Worm (Caenorhabditis elegans) whole organism, young adult: ENCODE results near the gene C27B7.9.

Experiments
- B0019.2 ChIP-seq: fragments of 200-800 bp; sonication (Bioruptor generic); conservative IDR thresholded peaks from 2 replicates; pipeline ENCODE4 v1.3.6; 2022; ENCODE audit warnings: missing genetic modification reagents, missing genetic modification characterization, missing compliant biosample characterization
- C17E4.6 ChIP-seq: fragments of 200-800 bp; sonication (Bioruptor generic); IDR thresholded peaks from 2 replicates; pipeline ENCODE4 v1.3.6; 2022; ENCODE audit warnings: missing genetic modification reagents, missing genetic modification characterization, missing compliant biosample characterization
- F23B12.7 ChIP-seq: sonication (generic microtip); optimal IDR thresholded peaks from 2 replicates; lab custom pipeline; 2017; ENCODE audit warnings: missing genetic modification characterization, mild to moderate bottlenecking, missing compliant biosample characterization, antibody characterized with exemption, moderate library complexity; ENCODE audit not compliant: insufficient read depth
- F33H1.4 ChIP-seq: fragments of 200-800 bp; sonication (Bioruptor generic); IDR thresholded peaks from 2 replicates; pipeline ENCODE4 v1.3.6; 2022; ENCODE audit warnings: missing genetic modification reagents, missing genetic modification characterization, missing compliant biosample characterization
- K12H6.12 ChIP-seq: fragments of 200-800 bp; sonication (Bioruptor generic); optimal IDR thresholded peaks from 2 replicates; lab custom pipeline; 2018; ENCODE audit warnings: mild to moderate bottlenecking, missing genetic modification characterization, missing compliant biosample characterization
- T26A5.8 ChIP-seq: sonication (generic microtip); optimal IDR thresholded peaks from 2 replicates; lab custom pipeline; 2016; ENCODE audit warnings: missing genetic modification characterization, missing compliant biosample characterization
- Y53G8AR.9 ChIP-seq: fragments of 200-800 bp; sonication (Bioruptor generic); conservative IDR thresholded peaks from 2 replicates; pipeline ENCODE4 v1.3.6; 2022; ENCODE audit warnings: missing genetic modification reagents, missing genetic modification characterization, missing compliant biosample characterization
- Y56A3A.18 ChIP-seq: fragments of 200-800 bp; sonication (Bioruptor generic); IDR thresholded peaks from 2 replicates; pipeline ENCODE4 v1.3.6; 2022; ENCODE audit warnings: missing genetic modification reagents, missing genetic modification characterization, missing compliant biosample characterization
- Y67H2A.10 ChIP-seq: fragments of 200-800 bp; sonication (Bioruptor generic); conservative IDR thresholded peaks from 2 replicates; pipeline ENCODE4 v1.3.6; 2022; ENCODE audit warnings: missing genetic modification reagents, missing genetic modification characterization, missing compliant biosample characterization
- Y95B8A.8 ChIP-seq: fragments of 200-800 bp; sonication (Bioruptor generic); IDR thresholded peaks from 2 replicates; pipeline ENCODE4 v1.3.6; 2022; ENCODE audit warnings: missing genetic modification reagents, missing genetic modification characterization, missing compliant biosample characterization
- ama-1 ChIP-seq, 3 experiments: fragments of 150-350 bp in 1 of 3; sonication (generic microtip) in 2 of 3; optimal IDR thresholded peaks; 2 replicates each; lab custom pipeline; 2014 to 2018; ENCODE audit warnings: missing biosample characterization in 2 of 3, missing genetic modification characterization in 2 of 3, missing genetic modification reagents in 2 of 3
- aptf-2 ChIP-seq: fragments of 200-800 bp; sonication (Bioruptor generic); conservative IDR thresholded peaks from 2 replicates; pipeline ENCODE4 v1.3.6; 2022; ENCODE audit warnings: missing genetic modification reagents, missing genetic modification characterization, missing compliant biosample characterization
- aptf-3 ChIP-seq: fragments of 200-800 bp; sonication (Bioruptor generic); IDR thresholded peaks from 2 replicates; pipeline ENCODE4 v1.3.6; 2022; ENCODE audit warnings: missing genetic modification characterization, missing compliant biosample characterization
- atf-7 ChIP-seq: sonication (generic microtip); optimal IDR thresholded peaks from 2 replicates; lab custom pipeline; 2017; ENCODE audit warnings: mild to moderate bottlenecking, missing genetic modification characterization, missing compliant biosample characterization
- athp-1 ChIP-seq: sonication (generic microtip); optimal IDR thresholded peaks from 2 replicates; lab custom pipeline; 2017; ENCODE audit warnings: mild to moderate bottlenecking, missing genetic modification characterization, missing compliant biosample characterization
- ceh-40 ChIP-seq: fragments of 200-800 bp; sonication (Bioruptor generic); IDR thresholded peaks from 2 replicates; pipeline ENCODE4 v1.3.6; 2022; ENCODE audit warnings: missing genetic modification characterization, missing compliant biosample characterization
- chd-7 ChIP-seq: sonication (generic microtip); optimal IDR thresholded peaks from 2 replicates; lab custom pipeline; 2016; ENCODE audit warnings: mild to moderate bottlenecking, missing genetic modification characterization, moderate library complexity, missing compliant biosample characterization
- die-1 ChIP-seq: sonication (generic microtip); optimal IDR thresholded peaks from 2 replicates; lab custom pipeline; 2016; ENCODE audit warnings: missing genotype, mild to moderate bottlenecking, missing genetic modification characterization, missing compliant biosample characterization
- dox-1 ChIP-seq: fragments of 200-800 bp; sonication (Bioruptor generic); IDR thresholded peaks from 2 replicates; pipeline ENCODE4 v1.3.6; 2022; ENCODE audit warnings: missing genetic modification reagents, missing genetic modification characterization, missing compliant biosample characterization
- efl-1 ChIP-seq: fragments of 150-350 bp; optimal IDR thresholded peaks from 2 replicates; lab custom pipeline; 2014; ENCODE audit warnings: missing biosample characterization, missing genetic modification reagents, missing genetic modification characterization
- egl-18 ChIP-seq: fragments of 200-800 bp; sonication (Bioruptor generic); IDR thresholded peaks from 2 replicates; pipeline ENCODE4 v1.3.6; 2022; ENCODE audit warnings: missing genetic modification reagents, missing genetic modification characterization, missing compliant biosample characterization
- egl-44 ChIP-seq: fragments of 200-800 bp; sonication (Bioruptor generic); IDR thresholded peaks from 2 replicates; pipeline ENCODE4 v1.3.6; 2022; ENCODE audit warnings: missing genetic modification reagents, missing genetic modification characterization, missing compliant biosample characterization
- egrh-3 ChIP-seq: fragments of 200-800 bp; sonication (Bioruptor generic); IDR thresholded peaks from 2 replicates; pipeline ENCODE4 v1.3.6; 2022; ENCODE audit warnings: missing genetic modification reagents, missing genetic modification characterization, missing compliant biosample characterization
- ets-4 ChIP-seq: fragments of 200-800 bp; sonication (Bioruptor generic); optimal IDR thresholded peaks from 2 replicates; lab custom pipeline; 2018; ENCODE audit warnings: mild to moderate bottlenecking, missing genetic modification characterization, missing compliant biosample characterization
- hlh-12 ChIP-seq: sonication (generic microtip); optimal IDR thresholded peaks from 2 replicates; lab custom pipeline; 2016; ENCODE audit warnings: missing genetic modification characterization, missing compliant biosample characterization
- hmg-20 ChIP-seq: fragments of 200-800 bp; sonication (Bioruptor generic); IDR thresholded peaks from 2 replicates; pipeline ENCODE4 v1.3.6; 2022; ENCODE audit warnings: missing genetic modification reagents, missing genetic modification characterization, missing compliant biosample characterization
- lag-1 ChIP-seq: fragments of 200-800 bp; sonication (Bioruptor generic); IDR thresholded peaks from 2 replicates; pipeline ENCODE4 v1.3.6; 2022; ENCODE audit warnings: missing genetic modification reagents, missing genetic modification characterization, missing compliant biosample characterization
- let-607 ChIP-seq, 2 experiments: fragments of 200-800 bp in 1 of 2; sonication (Bioruptor generic) in 1 of 2; sonication (generic microtip) in 1 of 2; optimal IDR thresholded peaks; 2 replicates each; lab custom pipeline; 2016 to 2018; ENCODE audit warnings: mild to moderate bottlenecking in 2 of 2, missing compliant biosample characterization in 2 of 2, missing genetic modification characterization in 2 of 2, moderate library complexity in 2 of 2, missing genotype in 1 of 2
- lin-26 ChIP-seq: fragments of 200-800 bp; sonication (Bioruptor generic); IDR thresholded peaks from 2 replicates; pipeline ENCODE4 v1.3.6; 2022; ENCODE audit warnings: missing genetic modification reagents, missing genetic modification characterization, missing compliant biosample characterization
- lin-40 ChIP-seq: sonication (generic microtip); optimal IDR thresholded peaks from 2 replicates; lab custom pipeline; 2016; ENCODE audit warnings: missing genetic modification characterization, mild to moderate bottlenecking, missing compliant biosample characterization, missing genotype, missing genetic modification reagents
- lin-54 ChIP-seq: fragments of 200-800 bp; sonication (Bioruptor generic); optimal IDR thresholded peaks from 2 replicates; lab custom pipeline; 2018; ENCODE audit warnings: mild to moderate bottlenecking, missing genetic modification characterization, missing compliant biosample characterization
- lsl-1 ChIP-seq: fragments of 200-800 bp; sonication (Bioruptor generic); optimal IDR thresholded peaks from 2 replicates; lab custom pipeline; 2018; ENCODE audit warnings: mild to moderate bottlenecking, missing genetic modification characterization, moderate library complexity, missing compliant biosample characterization
- madf-8 ChIP-seq: fragments of 200-800 bp; sonication (Bioruptor generic); conservative IDR thresholded peaks from 2 replicates; pipeline ENCODE4 v1.3.6; 2022; ENCODE audit warnings: missing genetic modification reagents, missing genetic modification characterization, missing compliant biosample characterization
- mxl-1 ChIP-seq: sonication (generic microtip); optimal IDR thresholded peaks from 2 replicates; lab custom pipeline; 2016; ENCODE audit warnings: missing genetic modification characterization, missing compliant biosample characterization
- nfyb-1 ChIP-seq: fragments of 200-800 bp; sonication (Bioruptor generic); IDR thresholded peaks from 2 replicates; pipeline ENCODE4 v1.3.6; 2022; ENCODE audit warnings: missing genetic modification reagents, missing genetic modification characterization, missing compliant biosample characterization
- nhr-90 ChIP-seq: sonication (generic microtip); optimal IDR thresholded peaks from 2 replicates; lab custom pipeline; 2016; ENCODE audit warnings: missing genotype, mild to moderate bottlenecking, missing genetic modification characterization, missing compliant biosample characterization
- pbrm-1 ChIP-seq: fragments of 200-800 bp; sonication (Bioruptor generic); IDR thresholded peaks from 2 replicates; pipeline ENCODE4 v1.3.6; 2022; ENCODE audit warnings: missing genetic modification reagents, missing genetic modification characterization, missing compliant biosample characterization
- sdz-38 ChIP-seq: sonication (generic microtip); optimal IDR thresholded peaks from 2 replicates; lab custom pipeline; 2016; ENCODE audit warnings: missing genotype, missing genetic modification characterization, missing compliant biosample characterization
- snpc-1.3 ChIP-seq: sonication (generic microtip); optimal IDR thresholded peaks from 2 replicates; lab custom pipeline; 2017; ENCODE audit warnings: missing genetic modification characterization, mild to moderate bottlenecking, missing compliant biosample characterization, antibody characterized with exemption, moderate library complexity, missing genotype, missing genetic modification reagents; ENCODE audit not compliant: insufficient read depth
- snpc-4 ChIP-seq, 5 experiments: fragments of 150-350 bp in 1 of 5; sonication (generic microtip) in 4 of 5; optimal IDR thresholded peaks; 2 replicates each; lab custom pipeline; 2014 to 2018; ENCODE audit warnings: missing genetic modification characterization in 5 of 5, missing biosample characterization in 3 of 5, antibody characterized with exemption in 2 of 5, mild to moderate bottlenecking in 2 of 5, missing compliant biosample characterization in 2 of 5, missing genotype in 2 of 5, moderate library complexity in 2 of 5, missing genetic modification reagents in 1 of 5
- sptf-2 ChIP-seq: fragments of 200-800 bp; sonication (Bioruptor generic); optimal IDR thresholded peaks from 2 replicates; lab custom pipeline; 2018; ENCODE audit warnings: mild to moderate bottlenecking, missing genetic modification characterization, missing compliant biosample characterization
- tbx-9 ChIP-seq: sonication (generic microtip); optimal IDR thresholded peaks from 2 replicates; lab custom pipeline; 2016; ENCODE audit warnings: borderline replicate concordance, missing genetic modification characterization, inconsistent platforms, missing compliant biosample characterization
- tlf-1 ChIP-seq: fragments of 200-800 bp; sonication (Bioruptor generic); optimal IDR thresholded peaks from 2 replicates; lab custom pipeline; 2018; ENCODE audit warnings: mild to moderate bottlenecking, missing genetic modification characterization, missing compliant biosample characterization
- unc-130 ChIP-seq: sonication (generic microtip); optimal IDR thresholded peaks from 2 replicates; lab custom pipeline; 2016; ENCODE audit warnings: missing genetic modification reagents, missing genetic modification characterization, missing compliant biosample characterization
- xnd-1 ChIP-seq: sonication (generic microtip); optimal IDR thresholded peaks from 2 replicates; lab custom pipeline; 2016; ENCODE audit warnings: missing genotype, missing genetic modification reagents, missing genetic modification characterization, missing compliant biosample characterization
- ztf-22 ChIP-seq: fragments of 200-800 bp; sonication (Bioruptor generic); optimal IDR thresholded peaks from 2 replicates; lab custom pipeline; 2018; ENCODE audit warnings: mild to moderate bottlenecking, missing genetic modification characterization, moderate library complexity, missing compliant biosample characterization
- ztf-3 ChIP-seq: fragments of 200-800 bp; sonication (Bioruptor generic); optimal IDR thresholded peaks from 2 replicates; lab custom pipeline; 2018; ENCODE audit warnings: mild to moderate bottlenecking, missing genetic modification characterization, missing compliant biosample characterization

The C27B7.9 gene

ce11 chrIV:8927093-8927492 lies 11.2 kb upstream of the C27B7.9 start (continued):
- TF ChIP-seq Y67H2A.10 (GFP tag; lab: Robert Waterston, UW): 0 out of 2 replicates have a peak, but pooled peaks have one; percentile 51
- TF ChIP-seq unc-130 (GFP tag; lab: Kevin White, UChicago): peak; percentile 84
- peak; percentile 95 for TF ChIP-seq sptf-2 (GFP tag; lab: Kevin White, UChicago)
- TF ChIP-seq F33H1.4 (GFP tag; lab: Robert Waterston, UW): peak; percentile 38
- peak; percentile 91 for TF ChIP-seq nfyb-1
- TF ChIP-seq hmg-20 (GFP tag; lab: Robert Waterston, UW): peak; percentile 70
- peak; percentile 95 for TF ChIP-seq snpc-1.3 (tag; lab: Kevin White, UChicago)
- TF ChIP-seq sdz-38 (tag; lab: Kevin White, UChicago): no peak
- TF ChIP-seq efl-1 (GFP tag; lab: Kevin White, UChicago): peak; percentile 40
- TF ChIP-seq chd-7: peak; percentile 94
- TF ChIP-seq tbx-9: peak; percentile 89
- 0 out of 2 replicates have a peak, but pooled peaks have one; percentile 21 for TF ChIP-seq madf-8 (GFP tag; lab: Robert Waterston, UW)
- peak; percentile 97 for TF ChIP-seq lin-26 (GFP tag; lab: Robert Waterston, UW)
- no peak for TF ChIP-seq aptf-2 (GFP tag; lab: Robert Waterston, UW)
- peak; percentile 74 for TF ChIP-seq tlf-1 (GFP tag; lab: Kevin White, UChicago)
- TF ChIP-seq hlh-12 (tag; lab: Kevin White, UChicago): no peak
- 0 out of 2 replicates have a peak, but pooled peaks have one; percentile 43 for TF ChIP-seq B0019.2 (GFP tag; lab: Robert Waterston, UW)
- peak; percentile 94 for TF ChIP-seq egl-44 (GFP tag; lab: Robert Waterston, UW)
- peak; percentile 96 for TF ChIP-seq athp-1 (tag; lab: Kevin White, UChicago)
- TF ChIP-seq ceh-40 (GFP tag; lab: Robert Waterston, UW): 0 out of 2 replicates have a peak, but pooled peaks have one; percentile 54
- TF ChIP-seq lsl-1: peak; percentile 66
- peak; percentile 91 for TF ChIP-seq dox-1 (GFP tag; lab: Robert Waterston, UW)
- TF ChIP-seq lin-40: peak; percentile 84
- TF ChIP-seq Y56A3A.18 (GFP tag; lab: Robert Waterston, UW): peak; percentile 85
- TF ChIP-seq ztf-3: peak; percentile 65
- peak; percentile 57 for TF ChIP-seq egrh-3 (GFP tag; lab: Robert Waterston, UW)
- peak; percentile 84; the same call in 1 of the 2 replicates for TF ChIP-seq aptf-3 (GFP tag; lab: Robert Waterston, UW)
- TF ChIP-seq atf-7 (tag; lab: Kevin White, UChicago): peak; percentile 84
- peak; percentile 92 for TF ChIP-seq F23B12.7
- peak; percentile 96 for TF ChIP-seq nhr-90 (tag; lab: Kevin White, UChicago)
- TF ChIP-seq lin-54 (GFP tag; lab: Kevin White, UChicago): peak; percentile 82
- TF ChIP-seq Y95B8A.8 (GFP tag; lab: Robert Waterston, UW): 0 out of 2 replicates have a peak, but pooled peaks have one; percentile 40
- peak; percentile 86 for TF ChIP-seq T26A5.8
- TF ChIP-seq Y53G8AR.9: peak; percentile 76
- no peak for TF ChIP-seq egl-18 (GFP tag; lab: Robert Waterston, UW)
- TF ChIP-seq xnd-1: peak; percentile 42
- TF ChIP-seq let-607 (tag; optimal IDR thresholded peaks at IDR 0.05; lab: Kevin White, UChicago): peak; percentile 54 to 64
- TF ChIP-seq ets-4 (GFP tag; lab: Kevin White, UChicago): peak; percentile 93
- peak; percentile 96 for TF ChIP-seq die-1 (tag; lab: Kevin White, UChicago)
- TF ChIP-seq C17E4.6 (GFP tag; lab: Robert Waterston, UW): peak; percentile 60
- TF ChIP-seq mxl-1 (tag; lab: Kevin White, UChicago): peak; percentile 80
- TF ChIP-seq ztf-22: peak; percentile 68
- peak; percentile 65 for TF ChIP-seq snpc-4 (GFP tag; optimal IDR thresholded peaks at IDR 0.05; lab: Kevin White, UChicago)
- TF ChIP-seq snpc-4 (tag; optimal IDR thresholded peaks at IDR 0.05; lab: Kevin White, UChicago): peak; percentile 31 to 84 (median 81)
- TF ChIP-seq ama-1 (optimal IDR thresholded peaks at IDR 0.05; lab: Kevin White, UChicago): no peak
- TF ChIP-seq ama-1 (GFP tag; optimal IDR thresholded peaks at IDR 0.05; lab: Kevin White, UChicago): peak; percentile 83 to 89
- TF ChIP-seq lag-1 (GFP tag; lab: Robert Waterston, UW): no peak
- peak; percentile 69 for TF ChIP-seq pbrm-1 (GFP tag; lab: Robert Waterston, UW)
- peak; percentile 64 for TF ChIP-seq K12H6.12 (tag; lab: Kevin White, UChicago)
